Fruit fly (Drosophila melanogaster) whole organism, embryonic: Measurements from ENCODE around the gene CG1910.

ENCODE experiments used
- Atf-2 ChIP-seq: fragments of 200-800 bp; sonication (Bioruptor generic); optimal IDR thresholded peaks from 2 replicates; lab custom pipeline; 2016; ENCODE audit warnings: missing biosample characterization, missing genetic modification characterization
- CG10147 ChIP-seq: fragments of 200-800 bp; sonication (Bioruptor generic); optimal IDR thresholded peaks from 2 replicates; lab custom pipeline; 2019; ENCODE audit warnings: missing biosample characterization, mild to moderate bottlenecking, missing genetic modification characterization, moderate library complexity
- CG10654 ChIP-seq: fragments of 200-800 bp; sonication (Bioruptor generic); optimal IDR thresholded peaks from 2 replicates; lab custom pipeline; 2016; ENCODE audit warnings: missing biosample characterization, missing genetic modification characterization
- CG12391 ChIP-seq: fragments of 200-800 bp; sonication (Bioruptor generic); optimal IDR thresholded peaks from 3 replicates; lab custom pipeline; 2018; ENCODE audit warnings: missing biosample characterization, mild to moderate bottlenecking, missing genetic modification characterization, moderate library complexity
- CG12659 ChIP-seq: fragments of 200-800 bp; sonication (Bioruptor generic); optimal IDR thresholded peaks from 3 replicates; lab custom pipeline; 2017; ENCODE audit warnings: mild to moderate bottlenecking, missing biosample characterization, missing genetic modification reagents, missing genetic modification characterization
- CG13424 ChIP-seq: fragments of 200-800 bp; sonication (Bioruptor generic); optimal IDR thresholded peaks from 2 replicates; lab custom pipeline; 2019; ENCODE audit warnings: missing biosample characterization, mild to moderate bottlenecking, missing genetic modification characterization, moderate library complexity
- CG14965 ChIP-seq: fragments of 200-800 bp; sonication (Bioruptor generic); optimal IDR thresholded peaks from 2 replicates; lab custom pipeline; 2016; ENCODE audit warnings: missing biosample characterization, missing genetic modification characterization, borderline replicate concordance
- CG15073 ChIP-seq: fragments of 200-800 bp; sonication (Bioruptor generic); optimal IDR thresholded peaks from 2 replicates; lab custom pipeline; 2016; ENCODE audit warnings: missing biosample characterization, missing genetic modification characterization
- CG17186 ChIP-seq: fragments of 200-800 bp; sonication (Bioruptor generic); optimal IDR thresholded peaks from 3 replicates; lab custom pipeline; 2017; ENCODE audit warnings: missing biosample characterization, missing genetic modification reagents, missing genetic modification characterization
- CG17568 ChIP-seq: fragments of 200-800 bp; sonication (Bioruptor generic); optimal IDR thresholded peaks from 2 replicates; lab custom pipeline; 2018; ENCODE audit warnings: missing biosample characterization, mild to moderate bottlenecking, missing genetic modification characterization, moderate library complexity
- CG18599 ChIP-seq: fragments of 200-800 bp; sonication (Bioruptor generic); optimal IDR thresholded peaks from 3 replicates; lab custom pipeline; 2017; ENCODE audit warnings: missing biosample characterization, missing genetic modification characterization, mild to moderate bottlenecking, moderate library complexity, missing genetic modification reagents
- CG2678 ChIP-seq: fragments of 200-800 bp; sonication (Bioruptor generic); optimal IDR thresholded peaks from 3 replicates; lab custom pipeline; 2019; ENCODE audit warnings: missing biosample characterization, mild to moderate bottlenecking, missing genetic modification characterization, moderate library complexity
- CG2875 ChIP-seq: fragments of 200-800 bp; sonication (Bioruptor generic); optimal IDR thresholded peaks from 2 replicates; lab custom pipeline; 2017; ENCODE audit warnings: missing biosample characterization, mild to moderate bottlenecking, missing genetic modification characterization, missing genetic modification reagents
- CG30403 ChIP-seq: fragments of 200-800 bp; sonication (Bioruptor generic); optimal IDR thresholded peaks from 3 replicates; lab custom pipeline; 2016; ENCODE audit warnings: missing biosample characterization, missing genetic modification characterization
- CG32532 ChIP-seq: fragments of 200-800 bp; sonication (Bioruptor generic); IDR thresholded peaks from 2 replicates; pipeline ENCODE4 v1.3.6; 2022; ENCODE audit warnings: missing biosample characterization, missing genetic modification characterization
- CG4328 ChIP-seq: fragments of 200-800 bp; sonication (Bioruptor generic); optimal IDR thresholded peaks from 3 replicates; lab custom pipeline; 2017; ENCODE audit warnings: missing biosample characterization, missing genetic modification reagents, missing genetic modification characterization
- CG6791 ChIP-seq: fragments of 200-800 bp; sonication (Bioruptor generic); IDR thresholded peaks from 3 replicates; pipeline ENCODE4 v1.3.6; 2022; ENCODE audit warnings: missing biosample characterization, missing genetic modification characterization; ENCODE audit not compliant: partially characterized antibody
- CG6854 ChIP-seq: fragments of 200-800 bp; sonication (Bioruptor generic); optimal IDR thresholded peaks from 3 replicates; lab custom pipeline; 2017; ENCODE audit warnings: missing biosample characterization, mild to moderate bottlenecking, missing genetic modification characterization
- CG9797 ChIP-seq: fragments of 200-800 bp; sonication (Bioruptor generic); optimal IDR thresholded peaks from 3 replicates; lab custom pipeline; 2018; ENCODE audit warnings: missing biosample characterization, mild to moderate bottlenecking, missing genetic modification characterization
- CG9817 ChIP-seq: fragments of 200-800 bp; sonication (Bioruptor generic); optimal IDR thresholded peaks from 2 replicates; lab custom pipeline; 2018; ENCODE audit warnings: missing biosample characterization, mild to moderate bottlenecking, missing genetic modification characterization, moderate library complexity
- Camta ChIP-seq: fragments of 200-800 bp; sonication (Bioruptor generic); optimal IDR thresholded peaks from 2 replicates; lab custom pipeline; 2016; ENCODE audit warnings: missing biosample characterization, missing genetic modification characterization
- CkIIα-i1 ChIP-seq: fragments of 200-800 bp; sonication (Bioruptor generic); IDR thresholded peaks from 2 replicates; pipeline ENCODE4 v1.3.6; 2022; ENCODE audit warnings: missing biosample characterization, missing genetic modification characterization
- D19A ChIP-seq: fragments of 200-800 bp; optimal IDR thresholded peaks from 3 replicates; lab custom pipeline; 2019; ENCODE audit warnings: missing biosample characterization, mild to moderate bottlenecking, missing genetic modification characterization, moderate library complexity
- Dp ChIP-seq: fragments of 200-800 bp; sonication (Bioruptor generic); optimal IDR thresholded peaks from 2 replicates; lab custom pipeline; 2018; ENCODE audit warnings: missing biosample characterization, mild to moderate bottlenecking, missing genetic modification characterization, moderate library complexity
- Fer2 ChIP-seq: fragments of 200-800 bp; sonication (Bioruptor generic); optimal IDR thresholded peaks from 2 replicates; lab custom pipeline; 2018; ENCODE audit warnings: missing biosample characterization, mild to moderate bottlenecking, missing genetic modification characterization, moderate library complexity
- H15 ChIP-seq: fragments of 200-800 bp; sonication (Bioruptor generic); IDR thresholded peaks from 3 replicates; pipeline ENCODE4 v1.3.6; 2022; ENCODE audit warnings: missing biosample characterization, missing genetic modification characterization
- H2.0 ChIP-seq: fragments of 200-800 bp; sonication (Bioruptor generic); IDR thresholded peaks from 2 replicates; pipeline ENCODE4 v1.3.6; 2022; ENCODE audit warnings: missing biosample characterization, missing genetic modification characterization
- Lim3 ChIP-seq: fragments of 200-800 bp; sonication (Bioruptor generic); IDR thresholded peaks from 2 replicates; pipeline ENCODE4 v1.3.6; 2022; ENCODE audit warnings: missing biosample characterization, missing genetic modification characterization
- MTF-1 ChIP-seq: fragments of 200-800 bp; sonication (Bioruptor generic); optimal IDR thresholded peaks from 2 replicates; lab custom pipeline; 2018; ENCODE audit warnings: missing biosample characterization, mild to moderate bottlenecking, missing genetic modification characterization, borderline replicate concordance
- Meics ChIP-seq: fragments of 200-800 bp; sonication (Bioruptor generic); optimal IDR thresholded peaks from 2 replicates; lab custom pipeline; 2017; ENCODE audit warnings: missing biosample characterization, mild to moderate bottlenecking, missing genetic modification characterization
- Myb ChIP-seq: fragments of 200-800 bp; sonication (Bioruptor generic); optimal IDR thresholded peaks from 2 replicates; lab custom pipeline; 2016; ENCODE audit warnings: missing biosample characterization, missing genetic modification characterization
- Nf-YB ChIP-seq: fragments of 200-800 bp; sonication (Bioruptor generic); optimal IDR thresholded peaks from 3 replicates; lab custom pipeline; 2019; ENCODE audit warnings: missing biosample characterization, mild to moderate bottlenecking, missing genetic modification characterization, moderate library complexity
- Six4 ChIP-seq: fragments of 200-800 bp; sonication (Bioruptor generic); optimal IDR thresholded peaks from 2 replicates; lab custom pipeline; 2016; ENCODE audit warnings: missing biosample characterization, missing genetic modification characterization
- Sry-β ChIP-seq: fragments of 200-800 bp; sonication (Bioruptor generic); optimal IDR thresholded peaks from 2 replicates; lab custom pipeline; 2018; ENCODE audit warnings: missing biosample characterization, mild to moderate bottlenecking, missing genetic modification characterization, moderate library complexity
- Xrp1 ChIP-seq: fragments of 200-800 bp; sonication (Bioruptor generic); IDR thresholded peaks from 2 replicates; pipeline ENCODE4 v1.3.6; 2022; ENCODE audit warnings: missing biosample characterization, missing genetic modification characterization
- al ChIP-seq: fragments of 200-800 bp; sonication (Bioruptor generic); IDR thresholded peaks from 2 replicates; pipeline ENCODE4 v1.3.6; 2022; ENCODE audit warnings: missing biosample characterization, missing genetic modification characterization
- chif ChIP-seq, 2 experiments: fragments of 200-800 bp; sonication (Bioruptor generic); optimal IDR thresholded peaks; 3 replicates each; lab custom pipeline; 2016; ENCODE audit warnings: missing biosample characterization in 2 of 2, missing genetic modification characterization in 2 of 2
- dm ChIP-seq: fragments of 200-800 bp; sonication (Bioruptor generic); optimal IDR thresholded peaks from 3 replicates; lab custom pipeline; 2016; ENCODE audit warnings: missing biosample characterization, missing genetic modification characterization
- emc ChIP-seq: fragments of 200-800 bp; sonication (Bioruptor generic); optimal IDR thresholded peaks from 2 replicates; lab custom pipeline; 2016; ENCODE audit warnings: missing biosample characterization, missing genetic modification characterization
- fd3F ChIP-seq: fragments of 200-800 bp; sonication (Bioruptor generic); optimal IDR thresholded peaks from 2 replicates; lab custom pipeline; 2018; ENCODE audit warnings: missing biosample characterization, mild to moderate bottlenecking, missing genetic modification characterization, moderate library complexity
- gro ChIP-seq: fragments of 200-800 bp; sonication (Bioruptor generic); optimal IDR thresholded peaks from 2 replicates; lab custom pipeline; 2016; ENCODE audit warnings: missing biosample characterization, missing genetic modification characterization
- insv ChIP-seq, 2 experiments: fragments of 200-800 bp; sonication (Bioruptor generic); optimal IDR thresholded peaks; 3 replicates each; lab custom pipeline; 2016 to 2018; ENCODE audit warnings: missing biosample characterization in 2 of 2, missing genetic modification characterization in 2 of 2
- lab ChIP-seq: fragments of 200-800 bp; sonication (Bioruptor generic); optimal IDR thresholded peaks from 3 replicates; lab custom pipeline; 2017; ENCODE audit warnings: missing biosample characterization, missing genetic modification characterization, mild to moderate bottlenecking, moderate library complexity, missing genetic modification reagents
- lbe ChIP-seq: fragments of 200-800 bp; sonication (Bioruptor generic); optimal IDR thresholded peaks from 2 replicates; lab custom pipeline; 2016; ENCODE audit warnings: missing biosample characterization, mild to moderate bottlenecking, missing genetic modification characterization
- peb ChIP-seq: fragments of 200-800 bp; sonication (Bioruptor generic); IDR thresholded peaks from 2 replicates; pipeline ENCODE4 v1.3.6; 2022; ENCODE audit warnings: missing biosample characterization, missing genetic modification characterization
- rib ChIP-seq: fragments of 200-800 bp; sonication (Bioruptor generic); IDR thresholded peaks from 2 replicates; pipeline ENCODE4 v1.3.6; 2022; ENCODE audit warnings: missing biosample characterization, missing genetic modification characterization
- sisA ChIP-seq: fragments of 200-800 bp; sonication (Bioruptor generic); IDR thresholded peaks from 2 replicates; pipeline ENCODE4 v1.3.6; 2022; ENCODE audit warnings: missing biosample characterization, missing genetic modification characterization
- slou ChIP-seq: fragments of 200-800 bp; sonication (Bioruptor generic); optimal IDR thresholded peaks from 3 replicates; lab custom pipeline; 2016; ENCODE audit warnings: missing biosample characterization, missing genetic modification characterization
- ssp ChIP-seq: fragments of 200-800 bp; sonication (Bioruptor generic); IDR thresholded peaks from 2 replicates; pipeline ENCODE4 v1.3.6; 2022; ENCODE audit warnings: missing biosample characterization, missing genetic modification characterization
- zen ChIP-seq: fragments of 200-800 bp; sonication (Bioruptor generic); optimal IDR thresholded peaks from 3 replicates; lab custom pipeline; 2018; ENCODE audit warnings: missing biosample characterization, mild to moderate bottlenecking, missing genetic modification characterization, moderate library complexity

CG1910 gene

dm6 chr3R:31758587-31759167, 11.2 kb downstream of the CG1910 start, which contains the start of gene CG2187 (continued):
- TF ChIP-seq CG14965, result no peak
- no peak for TF ChIP-seq CG2875 (GFP tag; lab: Kevin White, UChicago)
- TF ChIP-seq CG13424, result peak; percentile 25
- no peak for TF ChIP-seq CG10654
- TF ChIP-seq Nf-YB (GFP tag; lab: Kevin White, UChicago), result no peak
- TF ChIP-seq CG4328 (GFP tag; lab: Kevin White, UChicago), result no peak
- no peak for TF ChIP-seq dm
- no peak for TF ChIP-seq sisA
- TF ChIP-seq ssp (GFP tag; lab: Robert Waterston, UW), result no peak
- TF ChIP-seq Lim3 (GFP tag; lab: Robert Waterston, UW), result no peak
- no peak for TF ChIP-seq CG9797
- no peak for TF ChIP-seq D19A (tag; lab: Kevin White, UChicago)
- TF ChIP-seq Xrp1 (GFP tag; lab: Robert Waterston, UW), result 0 out of 2 replicates have a peak, but pooled peaks have one; percentile 30
- TF ChIP-seq CG9817 (tag; lab: Kevin White, UChicago), result no peak
- TF ChIP-seq Meics (GFP tag; lab: Kevin White, UChicago), result no peak
- no peak for TF ChIP-seq Sry-β
- no peak for TF ChIP-seq fd3F (GFP tag; lab: Kevin White, UChicago)
- no peak for TF ChIP-seq CG32532 (GFP tag; lab: Robert Waterston, UW)
- TF ChIP-seq MTF-1 (GFP tag; lab: Kevin White, UChicago), result no peak
- TF ChIP-seq CG15073 (GFP tag; lab: Kevin White, UChicago), result no peak
- TF ChIP-seq slou (GFP tag; lab: Kevin White, UChicago), result no peak
- TF ChIP-seq CkIIα-i1, result no peak
- peak; percentile 60 for TF ChIP-seq lab (GFP tag; lab: Kevin White, UChicago)
- TF ChIP-seq rib (GFP tag; lab: Robert Waterston, UW), result no peak
- no peak for TF ChIP-seq CG17568 (GFP tag; lab: Kevin White, UChicago)
- no peak for TF ChIP-seq Six4 (GFP tag; lab: Kevin White, UChicago)
- TF ChIP-seq H15 (GFP tag; lab: Robert Waterston, UW), result no peak
- TF ChIP-seq CG30403 (GFP tag; lab: Kevin White, UChicago), result no peak
- TF ChIP-seq CG17186 (GFP tag; lab: Kevin White, UChicago), result no peak
- TF ChIP-seq CG12659 (GFP tag; lab: Kevin White, UChicago), result no peak
- TF ChIP-seq Myb (GFP tag; lab: Kevin White, UChicago), result no peak
- TF ChIP-seq CG6854 (GFP tag; lab: Kevin White, UChicago), result no peak
- no peak for TF ChIP-seq CG10147 (GFP tag; lab: Kevin White, UChicago)
- no peak for TF ChIP-seq peb (GFP tag; lab: Robert Waterston, UW)
- TF ChIP-seq zen, result no peak
- TF ChIP-seq al, result no peak
- TF ChIP-seq emc (GFP tag; lab: Kevin White, UChicago), result no peak
- TF ChIP-seq CG12391 (tag; lab: Kevin White, UChicago), result no peak
- no peak for TF ChIP-seq Dp (GFP tag; lab: Kevin White, UChicago)
- no peak for TF ChIP-seq insv (GFP tag; optimal IDR thresholded peaks at IDR 0.05; lab: Kevin White, UChicago)
- no peak for TF ChIP-seq lbe (GFP tag; lab: Kevin White, UChicago)
- no peak for TF ChIP-seq chif (GFP tag; optimal IDR thresholded peaks at IDR 0.05; lab: Kevin White, UChicago)
- no peak for TF ChIP-seq Fer2 (tag; lab: Kevin White, UChicago)
- no peak for TF ChIP-seq H2.0 (GFP tag; lab: Robert Waterston, UW)
- no peak for TF ChIP-seq gro (GFP tag; lab: Kevin White, UChicago)
- TF ChIP-seq CG2678 (tag; lab: Kevin White, UChicago), result no peak
- peak; percentile 45 for TF ChIP-seq CG18599 (GFP tag; lab: Kevin White, UChicago)
- no peak for TF ChIP-seq Atf-2
- TF ChIP-seq CG6791, result no peak
- TF ChIP-seq Camta (GFP tag; lab: Kevin White, UChicago), result no peak
